Worm (Caenorhabditis elegans) whole organism, L1 larva: ENCODE measurements around the gene Y22D7AL.7.

Experiments
- aly-2 ChIP-seq: fragments of 150-350 bp; optimal IDR thresholded peaks from 2 replicates; lab custom pipeline; 2014; ENCODE audit warnings: missing biosample characterization, missing genetic modification characterization
- ceh-90 ChIP-seq: sonication (generic microtip); optimal IDR thresholded peaks from 2 replicates; lab custom pipeline; 2016; ENCODE audit warnings: missing genetic modification characterization, missing compliant biosample characterization
- nhr-28 ChIP-seq: fragments of 150-350 bp; optimal IDR thresholded peaks from 2 replicates; lab custom pipeline; 2014; ENCODE audit warnings: missing biosample characterization, missing genetic modification characterization
- pqm-1 ChIP-seq: sonication (generic microtip); optimal IDR thresholded peaks from 3 replicates; lab custom pipeline; 2017; ENCODE audit warnings: missing biosample characterization, missing genetic modification characterization
- skn-1 ChIP-seq: fragments of 150-350 bp; optimal IDR thresholded peaks from 2 replicates; lab custom pipeline; 2014; ENCODE audit warnings: missing biosample characterization, missing genetic modification characterization

- TF ChIP-seq pqm-1 (tag; lab: Kevin White, UChicago): no peak
- TF ChIP-seq nhr-28: no peak
- TF ChIP-seq ceh-90 (tag; lab: Kevin White, UChicago): no peak
- TF ChIP-seq skn-1 (tag; lab: Kevin White, UChicago): no peak
- no peak for TF ChIP-seq aly-2
Observed at ce11 chrIII:1625660-1626275, 49.2 kb downstream of the Y22D7AL.7 start.
